Fruit fly (Drosophila melanogaster) Kc167 (cell line): ENCODE data around the gene GatB.

Experiments used
- insv ChIP-seq: fragments of >200 bp; optimal IDR thresholded peaks from 3 replicates; lab custom pipeline; 2018; ENCODE audit warnings: missing external identifiers
- psq ChIP-seq: fragments of >200 bp; optimal IDR thresholded peaks from 2 replicates; lab custom pipeline; 2017; ENCODE audit warnings: missing external identifiers
- ttk ChIP-seq: sonication (Bioruptor generic); optimal IDR thresholded peaks from 2 replicates; lab custom pipeline; 2017; ENCODE audit warnings: missing external identifiers

dm6 chr3R:24138478-24139455, 8.7 kb upstream of the GatB start:
- TF ChIP-seq psq (lab: Kevin White, UChicago) (no peak), insv (lab: Kevin White, UChicago) (no peak), ttk (lab: Kevin White, UChicago) (no peak)
